ENCODE assay signal across 2 worm cellular contexts in genomic region chrIII:8036050-8036449, ce11.
TF ChIP-seq lines count a peak whose summit lies in the region.

No protein-coding gene starts in this region.

TF ChIP-seq in whole organism, L1 larva, 84 proteins besides CTCF, POLR2A, EP300 and RAD21:
- TF ChIP-seq lsy-2 (tag; optimal IDR thresholded peaks at IDR 0.05; lab: Kevin White, UChicago) (peak in 1 of 2 experiments; percentile 16), nhr-237 (tag; optimal IDR thresholded peaks at IDR 0.05; lab: Kevin White, UChicago) (no peak), nhr-85 (tag; lab: Kevin White, UChicago) (peak; percentile 78), lin-14 (GFP tag; optimal IDR thresholded peaks at IDR 0.05; lab: Kevin White, UChicago) (peak; percentile 21), elt-3 (tag; optimal IDR thresholded peaks at IDR 0.05; lab: Kevin White, UChicago) (peak in 3 of 6 experiments; percentile 28 to 88 (median 64)), grh-1 (GFP tag; IDR thresholded peaks at IDR 0.05; lab: Robert Waterston, UW) (peak; percentile 62), blmp-1 (tag; optimal IDR thresholded peaks at IDR 0.05; lab: Kevin White, UChicago) (peak; percentile 53), fos-1 (tag; optimal IDR thresholded peaks at IDR 0.05; lab: Kevin White, UChicago) (no peak)
TF ChIP-seq in whole organism, L1 larva: peak in this region for 6.

TF ChIP-seq in whole organism, L2 larva, 48 proteins besides CTCF, POLR2A, EP300 and RAD21:
- no peak for TF ChIP-seq Y55F3AM.14 (GFP tag; optimal IDR thresholded peaks at IDR 0.05; lab: Kevin White, UChicago)
- peak; percentile 26 for TF ChIP-seq nhr-25 (tag; optimal IDR thresholded peaks at IDR 0.05; lab: Kevin White, UChicago)
- no peak for TF ChIP-seq ceh-16 (tag; optimal IDR thresholded peaks at IDR 0.05; lab: Kevin White, UChicago)
- TF ChIP-seq lsy-2 (tag; optimal IDR thresholded peaks at IDR 0.05; lab: Kevin White, UChicago): no peak
- peak; percentile 19 for TF ChIP-seq sma-9 (GFP tag; optimal IDR thresholded peaks at IDR 0.05; lab: Kevin White, UChicago)
- no peak for TF ChIP-seq sma-9 (tag; optimal IDR thresholded peaks at IDR 0.05; lab: Kevin White, UChicago)

Comparison
In these comparisons a context has a peak if more than half of its experiments do, and no peak if none do; other contexts are left out.
1. Of the 22 proteins assayed by ChIP-seq in both whole organism, L1 larva and whole organism, L2 larva: peak only in whole organism, L1 larva: blmp-1; only in whole organism, L2 larva: none; in both: none; in neither: 19; mixed calls (peak in some experiments, not most) for 2.